Fruit fly (Drosophila melanogaster) whole organism, prepupa: Measurements from ENCODE around the gene ND-20.

Source experiments
- CG10631 ChIP-seq: fragments of 200-800 bp; sonication (Bioruptor generic); optimal IDR thresholded peaks from 2 replicates; lab custom pipeline; 2016; ENCODE audit warnings: missing biosample characterization, missing genetic modification characterization
- CG10669 ChIP-seq: fragments of 200-800 bp; sonication (Bioruptor generic); optimal IDR thresholded peaks from 3 replicates; lab custom pipeline; 2018; ENCODE audit warnings: missing biosample characterization, mild to moderate bottlenecking, missing genetic modification characterization, moderate library complexity
- CG11294 ChIP-seq: fragments of 200-800 bp; sonication (Bioruptor generic); IDR thresholded peaks from 2 replicates; pipeline ENCODE4 v1.3.6; 2022; ENCODE audit warnings: missing biosample characterization, missing genetic modification characterization
- CG11762 ChIP-seq: fragments of 200-800 bp; sonication (Bioruptor generic); optimal IDR thresholded peaks from 3 replicates; lab custom pipeline; 2016; ENCODE audit warnings: missing biosample characterization, missing genetic modification characterization; ENCODE audit not compliant: insufficient read depth
- CG11902 ChIP-seq: fragments of 200-800 bp; sonication (Bioruptor generic); optimal IDR thresholded peaks from 3 replicates; lab custom pipeline; 2016; ENCODE audit warnings: missing biosample characterization, missing genetic modification characterization
- CG1621 ChIP-seq: fragments of 200-800 bp; sonication (Bioruptor generic); optimal IDR thresholded peaks from 3 replicates; lab custom pipeline; 2018; ENCODE audit warnings: missing biosample characterization, mild to moderate bottlenecking, missing genetic modification characterization
- CG16779 ChIP-seq: fragments of 200-800 bp; sonication (Bioruptor generic); optimal IDR thresholded peaks from 3 replicates; lab custom pipeline; 2017; ENCODE audit warnings: missing biosample characterization, mild to moderate bottlenecking, missing genetic modification characterization
- CG3032 ChIP-seq: fragments of 200-800 bp; optimal IDR thresholded peaks from 2 replicates; lab custom pipeline; 2019; ENCODE audit warnings: missing biosample characterization, mild to moderate bottlenecking, missing genetic modification characterization, moderate library complexity
- CG31627 ChIP-seq: fragments of 200-800 bp; sonication (Bioruptor generic); optimal IDR thresholded peaks from 3 replicates; lab custom pipeline; 2016; ENCODE audit warnings: missing biosample characterization, missing genetic modification characterization
- CG32006 ChIP-seq: fragments of 200-800 bp; sonication (Bioruptor generic); optimal IDR thresholded peaks from 3 replicates; lab custom pipeline; 2017; ENCODE audit warnings: missing biosample characterization, mild to moderate bottlenecking, missing genetic modification characterization
- CG34406 ChIP-seq: fragments of 200-800 bp; sonication (Bioruptor generic); optimal IDR thresholded peaks from 3 replicates; lab custom pipeline; 2016; ENCODE audit warnings: missing biosample characterization, missing genetic modification characterization
- CG6163 ChIP-seq: fragments of 200-800 bp; sonication (Bioruptor generic); IDR thresholded peaks from 3 replicates; pipeline ENCODE4 v1.3.6; 2022; ENCODE audit warnings: missing biosample characterization, missing genetic modification characterization
- CG6854 ChIP-seq: fragments of 200-800 bp; sonication (Bioruptor generic); optimal IDR thresholded peaks from 2 replicates; lab custom pipeline; 2017; ENCODE audit warnings: missing biosample characterization, mild to moderate bottlenecking, missing genetic modification characterization
- CG7368 ChIP-seq: fragments of 200-800 bp; sonication (Bioruptor generic); optimal IDR thresholded peaks from 3 replicates; lab custom pipeline; 2016; ENCODE audit warnings: missing biosample characterization, missing genetic modification characterization
- CG8119 ChIP-seq: fragments of 200-800 bp; sonication (Bioruptor generic); IDR thresholded peaks from 3 replicates; pipeline ENCODE4 v1.3.6; 2022; ENCODE audit warnings: missing biosample characterization, missing genetic modification characterization
- CG8632 ChIP-seq: fragments of 200-800 bp; sonication (Bioruptor generic); optimal IDR thresholded peaks from 3 replicates; lab custom pipeline; 2016; ENCODE audit warnings: missing biosample characterization, missing genetic modification characterization
- CG9139 ChIP-seq: fragments of 200-800 bp; sonication (Bioruptor generic); optimal IDR thresholded peaks from 3 replicates; lab custom pipeline; 2017; ENCODE audit warnings: missing biosample characterization, mild to moderate bottlenecking, missing genetic modification characterization
- Eip75B ChIP-seq: fragments of 200-800 bp; sonication (Bioruptor generic); optimal IDR thresholded peaks from 3 replicates; lab custom pipeline; 2016; ENCODE audit warnings: missing biosample characterization, missing genetic modification characterization
- Eip78C ChIP-seq: fragments of 200-800 bp; sonication (Bioruptor generic); peaks from one replicate; lab custom pipeline; 2016; ENCODE audit warnings: missing biosample characterization, missing genetic modification characterization
- Eip93F ChIP-seq: fragments of 200-800 bp; sonication (Bioruptor generic); optimal IDR thresholded peaks from 2 replicates; lab custom pipeline; 2016; ENCODE audit warnings: missing biosample characterization, mild to moderate bottlenecking, missing genetic modification characterization
- Ets96B ChIP-seq: fragments of 200-800 bp; optimal IDR thresholded peaks from 2 replicates; lab custom pipeline; 2019; ENCODE audit warnings: missing biosample characterization, mild to moderate bottlenecking, missing genetic modification characterization, moderate library complexity
- Gug ChIP-seq: fragments of 200-800 bp; sonication (Bioruptor generic); IDR thresholded peaks from 2 replicates; pipeline ENCODE4 v1.3.6; 2022; ENCODE audit warnings: missing biosample characterization, missing genetic modification characterization
- Lpt ChIP-seq: fragments of 200-800 bp; sonication (Bioruptor generic); optimal IDR thresholded peaks from 3 replicates; lab custom pipeline; 2016; ENCODE audit warnings: missing biosample characterization, missing genetic modification characterization
- Met ChIP-seq: fragments of 200-800 bp; sonication (Bioruptor generic); optimal IDR thresholded peaks from 3 replicates; lab custom pipeline; 2016; ENCODE audit warnings: missing biosample characterization, missing genetic modification characterization
- Smox ChIP-seq: fragments of 200-800 bp; sonication (Bioruptor generic); optimal IDR thresholded peaks from 3 replicates; lab custom pipeline; 2016; ENCODE audit warnings: missing biosample characterization, missing genetic modification characterization
- Sox14 ChIP-seq: fragments of 200-800 bp; sonication (Bioruptor generic); optimal IDR thresholded peaks from 3 replicates; lab custom pipeline; 2016; ENCODE audit warnings: missing biosample characterization, missing genetic modification characterization
- achi ChIP-seq: fragments of 200-800 bp; sonication (Bioruptor generic); optimal IDR thresholded peaks from 3 replicates; lab custom pipeline; 2016; ENCODE audit warnings: missing biosample characterization, missing genetic modification characterization
- dac ChIP-seq: fragments of 200-800 bp; sonication (Bioruptor generic); optimal IDR thresholded peaks from 2 replicates; lab custom pipeline; 2017; ENCODE audit warnings: missing biosample characterization, mild to moderate bottlenecking, missing genetic modification characterization
- eg ChIP-seq: fragments of 200-800 bp; sonication (Bioruptor generic); IDR thresholded peaks from 3 replicates; pipeline ENCODE4 v1.3.6; 2022; ENCODE audit warnings: missing biosample characterization, missing genetic modification characterization
- esn ChIP-seq: fragments of 200-800 bp; sonication (Bioruptor generic); optimal IDR thresholded peaks from 2 replicates; lab custom pipeline; 2016; ENCODE audit warnings: missing biosample characterization, mild to moderate bottlenecking, missing genetic modification characterization, moderate library complexity
- fd59A ChIP-seq: fragments of 200-800 bp; sonication (Bioruptor generic); optimal IDR thresholded peaks from 2 replicates; lab custom pipeline; 2017; ENCODE audit warnings: missing biosample characterization, mild to moderate bottlenecking, missing genetic modification characterization, missing genetic modification reagents
- fd85E ChIP-seq: fragments of 200-800 bp; sonication (Bioruptor generic); optimal IDR thresholded peaks from 3 replicates; lab custom pipeline; 2016; ENCODE audit warnings: missing biosample characterization, missing genetic modification characterization
- net ChIP-seq: fragments of 200-800 bp; sonication (Bioruptor generic); optimal IDR thresholded peaks from 3 replicates; lab custom pipeline; 2016; ENCODE audit warnings: missing biosample characterization, missing genetic modification characterization
- salr ChIP-seq, 2 experiments: fragments of 200-800 bp; sonication (Bioruptor generic); optimal IDR thresholded peaks; 3 replicates each; lab custom pipeline; 2016 to 2018; ENCODE audit warnings: missing biosample characterization in 2 of 2, missing genetic modification characterization in 2 of 2, mild to moderate bottlenecking in 1 of 2
- spab ChIP-seq: fragments of 200-800 bp; sonication (Bioruptor generic); optimal IDR thresholded peaks from 2 replicates; lab custom pipeline; 2017; ENCODE audit warnings: missing biosample characterization, mild to moderate bottlenecking, missing genetic modification characterization, missing genetic modification reagents
- ss ChIP-seq, 2 experiments: fragments of 200-800 bp; sonication (Bioruptor generic); optimal IDR thresholded peaks; 2 replicates in 1 of 2; 3 replicates in 1 of 2; lab custom pipeline; 2017 to 2018; ENCODE audit warnings: mild to moderate bottlenecking in 2 of 2, missing biosample characterization in 2 of 2, missing genetic modification characterization in 2 of 2, moderate library complexity in 1 of 2
- svp ChIP-seq: fragments of 200-800 bp; sonication (Bioruptor generic); peaks from one replicate; lab custom pipeline; 2016; ENCODE audit warnings: missing biosample characterization, missing genetic modification characterization

Gene ND-20

dm6 chrX:16005066-16005465 lies 18.5 kb upstream of the ND-20 start:
- no peak for TF ChIP-seq CG32006 (GFP tag; lab: Kevin White, UChicago)
- TF ChIP-seq Eip75B (GFP tag; lab: Kevin White, UChicago), result no peak
- no peak for TF ChIP-seq achi (GFP tag; lab: Kevin White, UChicago)
- TF ChIP-seq CG34406 (GFP tag; lab: Kevin White, UChicago), result no peak
- no peak for TF ChIP-seq CG10669 (GFP tag; lab: Kevin White, UChicago)
- no peak for TF ChIP-seq CG9139 (GFP tag; lab: Kevin White, UChicago)

dm6 chrX:15996831-15997230 lies 10.2 kb upstream of the ND-20 start, which contains the start of gene CG8939:
Gene CG8939, plus strand, starts transcription at chrX:15997016.
- TF ChIP-seq Eip75B (GFP tag; lab: Kevin White, UChicago) (no peak), CG11294 (GFP tag; lab: Robert Waterston, UW) (no peak), Eip78C (GFP tag; lab: Kevin White, UChicago) (peak; percentile 21), CG6854 (GFP tag; lab: Kevin White, UChicago) (no peak), CG11902 (no peak)
- TF ChIP-seq, all 60 proteins: peak for 1

- TF ChIP-seq CG7368, result no peak
- peak; percentile 60 for TF ChIP-seq Eip78C (GFP tag; lab: Kevin White, UChicago)
- TF ChIP-seq CG10631 (GFP tag; lab: Kevin White, UChicago), result no peak
- no peak for TF ChIP-seq CG8119 (GFP tag; lab: Robert Waterston, UW)
- no peak for TF ChIP-seq CG6163 (GFP tag; lab: Robert Waterston, UW)
- TF ChIP-seq, all 60 proteins: peak for 1
These were observed 5.9 kb upstream of the ND-20 start for dm6 chrX:15992527-15992897.

- TF ChIP-seq dac (GFP tag; lab: Kevin White, UChicago), result no peak
- TF ChIP-seq Eip78C (GFP tag; lab: Kevin White, UChicago), result peak; percentile 21
- TF ChIP-seq Eip93F (GFP tag; lab: Kevin White, UChicago), result no peak
- TF ChIP-seq CG10631 (GFP tag; lab: Kevin White, UChicago), result peak; percentile 17
- TF ChIP-seq spab, result no peak
- TF ChIP-seq CG32006 (GFP tag; lab: Kevin White, UChicago), result no peak
- TF ChIP-seq achi (GFP tag; lab: Kevin White, UChicago), result peak; percentile 1
- no peak for TF ChIP-seq CG11762
- no peak for TF ChIP-seq CG8119 (GFP tag; lab: Robert Waterston, UW)
These were observed 5.3 kb upstream of the ND-20 start, which contains the start of the genes CG46312, eIF5 and exd for dm6 chrX:15991618-15992526. Gene CG46312, minus strand, starts transcription at chrX:15991974. Gene eIF5, minus strand, starts transcription at chrX:15991974. Gene exd, plus strand, starts transcription at chrX:15992468.

dm6 chrX:15989631-15990030 lies 3.0 kb upstream of the ND-20 start:
- TF ChIP-seq Met (no peak), CG11762 (no peak), CG6163 (GFP tag; lab: Robert Waterston, UW) (no peak), CG31627 (GFP tag; lab: Kevin White, UChicago) (no peak)

dm6 chrX:15983501-15983900 lies 3.1 kb downstream of the ND-20 start, which contains the start of gene Slc25A46a:
Gene Slc25A46a, plus strand, starts transcription at chrX:15983772.
- TF ChIP-seq Sox14 (GFP tag; lab: Kevin White, UChicago) (no peak), Ets96B (tag; lab: Kevin White, UChicago) (no peak), CG10669 (GFP tag; lab: Kevin White, UChicago) (no peak), ss (GFP tag; optimal IDR thresholded peaks at IDR 0.05; lab: Kevin White, UChicago) (no peak), esn (GFP tag; lab: Kevin White, UChicago) (peak; percentile 17), net (GFP tag; lab: Kevin White, UChicago) (no peak), CG10631 (GFP tag; lab: Kevin White, UChicago) (peak; percentile 17), eg (GFP tag; lab: Robert Waterston, UW) (no peak), CG8119 (GFP tag; lab: Robert Waterston, UW) (no peak), Eip78C (GFP tag; lab: Kevin White, UChicago) (peak; percentile 46), Smox (no peak), CG9139 (GFP tag; lab: Kevin White, UChicago) (no peak), CG1621 (tag; lab: Kevin White, UChicago) (no peak), svp (GFP tag; lab: Kevin White, UChicago) (peak; percentile 66), achi (GFP tag; lab: Kevin White, UChicago) (no peak), CG34406 (GFP tag; lab: Kevin White, UChicago) (no peak), Eip75B (GFP tag; lab: Kevin White, UChicago) (no peak), CG32006 (GFP tag; lab: Kevin White, UChicago) (no peak), Gug (GFP tag; lab: Robert Waterston, UW) (no peak), Lpt (GFP tag; lab: Kevin White, UChicago) (no peak), salr (GFP tag; optimal IDR thresholded peaks at IDR 0.05; lab: Kevin White, UChicago) (no peak), Eip93F (GFP tag; lab: Kevin White, UChicago) (no peak), CG8632 (no peak), fd85E (GFP tag; lab: Kevin White, UChicago) (no peak), CG16779 (tag; lab: Kevin White, UChicago) (no peak), CG3032 (tag; lab: Kevin White, UChicago) (peak; percentile 7), fd59A (GFP tag; lab: Kevin White, UChicago) (no peak)
